Fruit fly (Drosophila melanogaster): Measurements from ENCODE around the gene BG642312.
A peak's percentile ranks its signal among the peaks of the same experiment; 100 is the strongest.

Gene BG642312

dm6 chr3L:6256408-6257188 is 23.4 kb upstream of the BG642312 start, which contains the start of gene Best2 (continued):
- peak; percentile 84 for TF ChIP-seq NfI (GFP tag; optimal IDR thresholded peaks at IDR 0.05)
- TF ChIP-seq kay (GFP tag; optimal IDR thresholded peaks at IDR 0.05) = peak; percentile 79
- peak; percentile 36 for TF ChIP-seq CG15073 (GFP tag; optimal IDR thresholded peaks at IDR 0.05)
- peak; percentile 80 for TF ChIP-seq CG13775 (GFP tag; optimal IDR thresholded peaks at IDR 0.05)
- TF ChIP-seq croc (GFP tag; conservative IDR thresholded peaks at IDR 0.05) = peak; percentile 92
- TF ChIP-seq Awh (GFP tag; IDR thresholded peaks at IDR 0.05) = peak; percentile 78
- TF ChIP-seq CG6765 (GFP tag; optimal IDR thresholded peaks at IDR 0.05) = peak; percentile 81
- peak in 1 of 2 experiments; percentile 35 for TF ChIP-seq insv (GFP tag; optimal IDR thresholded peaks at IDR 0.05)
- no peak for TF ChIP-seq Elba2 (GFP tag; optimal IDR thresholded peaks at IDR 0.05)
- TF ChIP-seq Rfx (GFP tag; IDR thresholded peaks at IDR 0.05) = peak; percentile 95
- TF ChIP-seq Hmr (GFP tag; optimal IDR thresholded peaks at IDR 0.05) = peak; percentile 84
- peak; percentile 79 for TF ChIP-seq Nf-YA (GFP tag; IDR thresholded peaks at IDR 0.05)
- TF ChIP-seq nau (GFP tag; optimal IDR thresholded peaks at IDR 0.05) = peak; percentile 78
- no peak for TF ChIP-seq pzg (GFP tag; optimal IDR thresholded peaks at IDR 0.05)
- peak; percentile 82 for TF ChIP-seq Xbp1 (GFP tag; optimal IDR thresholded peaks at IDR 0.05)
- peak; percentile 55 for TF ChIP-seq sd (tag; optimal IDR thresholded peaks at IDR 0.05)
- peak; percentile 89 for TF ChIP-seq seq (GFP tag; IDR thresholded peaks at IDR 0.05)
- TF ChIP-seq CG14860 (GFP tag; IDR thresholded peaks at IDR 0.05; ENCODE audit: partially characterized antibody) = no peak
- TF ChIP-seq slp2 (GFP tag; optimal IDR thresholded peaks at IDR 0.05) = peak; percentile 62
- peak; percentile 87 for TF ChIP-seq wor (GFP tag; IDR thresholded peaks at IDR 0.05)
- TF ChIP-seq E2f2 (GFP tag; IDR thresholded peaks at IDR 0.05) = peak; percentile 76
- peak; percentile 89 for TF ChIP-seq CG10366 (GFP tag; IDR thresholded peaks at IDR 0.05)
- peak; percentile 81 for TF ChIP-seq CG5180 (GFP tag; optimal IDR thresholded peaks at IDR 0.05)
- TF ChIP-seq sima (GFP tag; optimal IDR thresholded peaks at IDR 0.05) = peak; percentile 9
- TF ChIP-seq Drgx (GFP tag; IDR thresholded peaks at IDR 0.05) = peak; percentile 92
- peak; percentile 87 for TF ChIP-seq nmo (GFP tag; optimal IDR thresholded peaks at IDR 0.05)
- TF ChIP-seq CG4854 (GFP tag; optimal IDR thresholded peaks at IDR 0.05) = peak; percentile 66
- TF ChIP-seq lola (GFP tag; optimal IDR thresholded peaks at IDR 0.05) = peak in 1 of 3 experiments; percentile 88
- peak; percentile 86 for TF ChIP-seq CG11560 (tag; IDR thresholded peaks at IDR 0.05)
- peak; percentile 45 for TF ChIP-seq btn (GFP tag; optimal IDR thresholded peaks at IDR 0.05)
- no peak for TF ChIP-seq tna (GFP tag; IDR thresholded peaks at IDR 0.05; ENCODE audit: partially characterized antibody)
- peak; percentile 79 for TF ChIP-seq CG17612 (GFP tag; IDR thresholded peaks at IDR 0.05)
- peak; percentile 91 for TF ChIP-seq CG2120 (GFP tag; optimal IDR thresholded peaks at IDR 0.05)
- TF ChIP-seq pfk (GFP tag; optimal IDR thresholded peaks at IDR 0.05) = no peak
- peak; percentile 66 for TF ChIP-seq Ravus (GFP tag; IDR thresholded peaks at IDR 0.05)
- TF ChIP-seq Dek (tag; optimal IDR thresholded peaks at IDR 0.05) = peak; percentile 80
- peak; percentile 90 for TF ChIP-seq ttk (GFP tag; IDR thresholded peaks at IDR 0.05)
- TF ChIP-seq CG7357 (GFP tag; IDR thresholded peaks at IDR 0.05) = peak; percentile 89
- TF ChIP-seq CG15269 (tag; optimal IDR thresholded peaks at IDR 0.05) = peak; percentile 92
- TF ChIP-seq Hr3 (GFP tag; optimal IDR thresholded peaks at IDR 0.05) = peak; percentile 82
- TF ChIP-seq Gsc (GFP tag; IDR thresholded peaks at IDR 0.05) = peak; percentile 78
- peak; percentile 86 for TF ChIP-seq sim (GFP tag; IDR thresholded peaks at IDR 0.05)
- peak; percentile 70 for TF ChIP-seq Jarid2 (GFP tag; optimal IDR thresholded peaks at IDR 0.05)
- TF ChIP-seq scrt (GFP tag; optimal IDR thresholded peaks at IDR 0.05) = peak; percentile 80
- peak; percentile 47 for TF ChIP-seq CG8359 (GFP tag; optimal IDR thresholded peaks at IDR 0.05; ENCODE audit: borderline replicate concordance)
- peak; percentile 88 for TF ChIP-seq Mrtf (GFP tag; IDR thresholded peaks at IDR 0.05)
- peak; percentile 94 for TF ChIP-seq corto (GFP tag; optimal IDR thresholded peaks at IDR 0.05)
- TF ChIP-seq sisA (GFP tag; IDR thresholded peaks at IDR 0.05) = peak; percentile 93
- peak; percentile 68 for TF ChIP-seq CG6854 (GFP tag; optimal IDR thresholded peaks at IDR 0.05)
